Worm (Caenorhabditis elegans): Measurements from ENCODE around the gene Y6E2A.7.

ce11 chrV:15716679-15717078, 3.0 kb upstream of the Y6E2A.7 start, which contains the start of gene Y6E2A.4:
- TF ChIP-seq dao-5 (tag; optimal IDR thresholded peaks at IDR 0.05) (no peak), him-1 (tag; optimal IDR thresholded peaks at IDR 0.05) (no peak)

Measured in whole organism, L4/young adult.